Fruit fly (Drosophila melanogaster) ovary, adult (tissue): ENCODE results near the gene nAChRalpha5.
A peak's percentile ranks its signal among the peaks of the same experiment; 100 is the strongest.

Source experiments
- CG17801 ChIP-seq: fragments of 200-800 bp; optimal IDR thresholded peaks from 2 replicates; lab custom pipeline; 2019; ENCODE audit warnings: missing biosample characterization, mild to moderate bottlenecking, missing genetic modification characterization, moderate library complexity; ENCODE audit not compliant: partially characterized antibody

The nAChRalpha5 gene

dm6 chr2L:14039936-14040483, at the start of gene nAChRalpha5:
TSS of gene nAChRalpha5 (plus strand) at chr2L:14040170.
- TF ChIP-seq CG17801 (GFP tag; lab: Kevin White, UChicago) = no peak

- no peak for TF ChIP-seq CG17801 (GFP tag; lab: Kevin White, UChicago)
Observed at dm6 chr2L:13998952-13999351, 41.0 kb upstream of the nAChRalpha5 start.

- TF ChIP-seq CG17801 (GFP tag; lab: Kevin White, UChicago) = no peak
Observed at dm6 chr2L:14001078-14001477, 38.9 kb upstream of the nAChRalpha5 start, which contains the start of gene rk. TSS of gene rk (minus strand) at chr2L:14001248.

dm6 chr2L:14001887-14002286, 38.1 kb upstream of the nAChRalpha5 start:
- TF ChIP-seq CG17801 (GFP tag; lab: Kevin White, UChicago) = no peak

- TF ChIP-seq CG17801 (GFP tag; lab: Kevin White, UChicago) = no peak
Observed at dm6 chr2L:14007801-14008200, 32.2 kb upstream of the nAChRalpha5 start, which contains the start of gene CG42692. TSS of gene CG42692 (plus strand) at chr2L:14008101.

- TF ChIP-seq CG17801 (GFP tag; lab: Kevin White, UChicago) = no peak
Observed at dm6 chr2L:14010410-14010809, 29.6 kb upstream of the nAChRalpha5 start.

dm6 chr2L:14011591-14012303, 28.2 kb upstream of the nAChRalpha5 start:
- peak; percentile 2 for TF ChIP-seq CG17801 (GFP tag; lab: Kevin White, UChicago)

dm6 chr2L:14012304-14013054, 27.5 kb upstream of the nAChRalpha5 start, which contains the start of gene bgm:
TSS of gene bgm (plus strand) at chr2L:14013004.
- no peak for TF ChIP-seq CG17801 (GFP tag; lab: Kevin White, UChicago)

dm6 chr2L:14013478-14013877, 26.5 kb upstream of the nAChRalpha5 start:
- no peak for TF ChIP-seq CG17801 (GFP tag; lab: Kevin White, UChicago)

dm6 chr2L:14015109-14015508, 24.9 kb upstream of the nAChRalpha5 start:
- TF ChIP-seq CG17801 (GFP tag; lab: Kevin White, UChicago) = no peak

dm6 chr2L:14019654-14020053, 20.3 kb upstream of the nAChRalpha5 start:
- TF ChIP-seq CG17801 (GFP tag; lab: Kevin White, UChicago) = no peak

- TF ChIP-seq CG17801 (GFP tag; lab: Kevin White, UChicago) = no peak
Observed at dm6 chr2L:14020108-14020507, 19.9 kb upstream of the nAChRalpha5 start, which contains the start of gene NimC3. TSS of gene NimC3 (minus strand) at chr2L:14020208.

dm6 chr2L:14020545-14020874, 19.5 kb upstream of the nAChRalpha5 start:
- TF ChIP-seq CG17801 (GFP tag; lab: Kevin White, UChicago) = no peak

dm6 chr2L:14020875-14021643, 18.9 kb upstream of the nAChRalpha5 start:
- TF ChIP-seq CG17801 (GFP tag; lab: Kevin White, UChicago) = no peak
